Fruit fly (Drosophila melanogaster): ENCODE data around the gene CG8851.

CG8851 gene

dm6 chr2L:3490971-3491370, 28.5 kb upstream of the CG8851 start, which contains the start of gene CG15414:
Gene CG15414 (minus strand): TSS chr2L:3491071.
- peak; percentile 22 to 31 for TF ChIP-seq CTCF (optimal IDR thresholded peaks at IDR 0.05)
- no peak for TF ChIP-seq CG8478 (optimal IDR thresholded peaks at IDR 0.05)

- TF ChIP-seq CG8478 (optimal IDR thresholded peaks at IDR 0.05), result no peak
- TF ChIP-seq CTCF (optimal IDR thresholded peaks at IDR 0.05), result no peak
Measured at dm6 chr2L:3493475-3493874, 26.0 kb upstream of the CG8851 start.

- TF ChIP-seq CG8478 (optimal IDR thresholded peaks at IDR 0.05) (no peak), CTCF (optimal IDR thresholded peaks at IDR 0.05) (no peak)
Measured at dm6 chr2L:3495465-3495864, 24.0 kb upstream of the CG8851 start.

- TF ChIP-seq CTCF (optimal IDR thresholded peaks at IDR 0.05) (no peak), CG8478 (optimal IDR thresholded peaks at IDR 0.05) (no peak)
Measured at dm6 chr2L:3504851-3505250, 14.6 kb upstream of the CG8851 start.

- no peak for TF ChIP-seq CG8478 (optimal IDR thresholded peaks at IDR 0.05)
- no peak for TF ChIP-seq CTCF (optimal IDR thresholded peaks at IDR 0.05)
Measured at dm6 chr2L:3506322-3506721, 13.2 kb upstream of the CG8851 start.

- no peak for TF ChIP-seq CG8478 (optimal IDR thresholded peaks at IDR 0.05)
- no peak for TF ChIP-seq CTCF (optimal IDR thresholded peaks at IDR 0.05)
Measured at dm6 chr2L:3506806-3507205, 12.7 kb upstream of the CG8851 start.

- TF ChIP-seq CG8478 (optimal IDR thresholded peaks at IDR 0.05) (no peak), CTCF (optimal IDR thresholded peaks at IDR 0.05) (no peak)
Measured at dm6 chr2L:3507209-3508164, 12.0 kb upstream of the CG8851 start, which contains the start of gene tim. Gene tim (minus strand): TSS chr2L:3508119.

- no peak for TF ChIP-seq CTCF (optimal IDR thresholded peaks at IDR 0.05)
- TF ChIP-seq CG8478 (optimal IDR thresholded peaks at IDR 0.05), result no peak
Measured at dm6 chr2L:3510002-3510401, 9.5 kb upstream of the CG8851 start, which contains the start of gene CG31954. Gene CG31954 (minus strand): TSS chr2L:3510102.

dm6 chr2L:3514569-3515191, 4.8 kb upstream of the CG8851 start, which contains the start of the genes LeuRS and CG17593:
Gene LeuRS (minus strand): TSS chr2L:3514656.
Gene CG17593 (plus strand): TSS chr2L:3514872.
- TF ChIP-seq CG8478 (optimal IDR thresholded peaks at IDR 0.05) (no peak), CTCF (optimal IDR thresholded peaks at IDR 0.05) (no peak)

- TF ChIP-seq CG8478 (optimal IDR thresholded peaks at IDR 0.05), result no peak
- TF ChIP-seq CTCF (optimal IDR thresholded peaks at IDR 0.05), result no peak
Measured at dm6 chr2L:3523956-3524355, 4.5 kb downstream of the CG8851 start, which contains the start of gene Sr-CIV. Gene Sr-CIV (minus strand): TSS chr2L:3524056.

dm6 chr2L:3524729-3525181, 5.3 kb downstream of the CG8851 start, which contains the start of gene CG8852:
Gene CG8852 (plus strand): TSS chr2L:3525131.
- no peak for TF ChIP-seq CTCF (optimal IDR thresholded peaks at IDR 0.05)
- TF ChIP-seq CG8478 (optimal IDR thresholded peaks at IDR 0.05), result no peak

dm6 chr2L:3530186-3530832, 10.8 kb downstream of the CG8851 start, which contains the start of the genes Spindly and IFT57:
Gene Spindly (minus strand): TSS chr2L:3530317.
Gene IFT57 (plus strand): TSS chr2L:3530789.
- TF ChIP-seq CG8478 (optimal IDR thresholded peaks at IDR 0.05), result no peak
- peak; percentile 84 to 88 for TF ChIP-seq CTCF (optimal IDR thresholded peaks at IDR 0.05)

- no peak for TF ChIP-seq CTCF (optimal IDR thresholded peaks at IDR 0.05)
- no peak for TF ChIP-seq CG8478 (optimal IDR thresholded peaks at IDR 0.05)
Measured at dm6 chr2L:3532973-3533525, 13.6 kb downstream of the CG8851 start.

- no peak for TF ChIP-seq CG8478 (optimal IDR thresholded peaks at IDR 0.05)
- TF ChIP-seq CTCF (optimal IDR thresholded peaks at IDR 0.05), result no peak
Measured at dm6 chr2L:3534227-3534842, 14.9 kb downstream of the CG8851 start.

All from S2 (cell line).